Worm (Caenorhabditis elegans): ENCODE data around the gene clec-28.

ce11 chrV:16884744-16885143 lies 19.2 kb downstream of the clec-28 start, which contains the start of gene F09C6.13:
- TF ChIP-seq aly-2 (tag; optimal IDR thresholded peaks at IDR 0.05) (no peak), ceh-82 (tag; optimal IDR thresholded peaks at IDR 0.05) (no peak), R02D3.7 (tag; optimal IDR thresholded peaks at IDR 0.05) (no peak), nhr-28 (tag; optimal IDR thresholded peaks at IDR 0.05) (no peak)

Measured in whole organism, L4 larva.